Fruit fly (Drosophila melanogaster) whole organism, pupa: ENCODE results near the gene CG1695.

Experiments used
- CG10348 ChIP-seq: fragments of 200-800 bp; sonication (Bioruptor generic); IDR thresholded peaks from 2 replicates; pipeline ENCODE4 v1.3.6; 2022; ENCODE audit warnings: missing biosample characterization, missing genetic modification characterization
- CG12605 ChIP-seq: fragments of 200-800 bp; sonication (Bioruptor generic); IDR thresholded peaks from 2 replicates; pipeline ENCODE4 v1.3.6; 2022; ENCODE audit warnings: missing biosample characterization, missing genetic modification characterization
- CG13204 ChIP-seq: fragments of 200-800 bp; sonication (Bioruptor generic); optimal IDR thresholded peaks from 2 replicates; lab custom pipeline; 2018; ENCODE audit warnings: missing biosample characterization, mild to moderate bottlenecking, missing genetic modification characterization, moderate library complexity
- CG17806 ChIP-seq: fragments of 200-800 bp; sonication (Bioruptor generic); optimal IDR thresholded peaks from 2 replicates; lab custom pipeline; 2018; ENCODE audit warnings: missing biosample characterization, mild to moderate bottlenecking, missing genetic modification characterization, moderate library complexity
- CG34367 ChIP-seq: fragments of 200-800 bp; sonication (Bioruptor generic); optimal IDR thresholded peaks from 2 replicates; lab custom pipeline; 2018; ENCODE audit warnings: missing biosample characterization, mild to moderate bottlenecking, missing genetic modification characterization
- CG4496 ChIP-seq: fragments of 200-800 bp; sonication (Bioruptor generic); IDR thresholded peaks from 3 replicates; pipeline ENCODE4 v1.3.6; 2022; ENCODE audit warnings: missing biosample characterization, missing genetic modification characterization
- CG8301 ChIP-seq: fragments of 200-800 bp; sonication (Bioruptor generic); optimal IDR thresholded peaks from 2 replicates; lab custom pipeline; 2018; ENCODE audit warnings: missing biosample characterization, mild to moderate bottlenecking, missing genetic modification characterization
- D1 ChIP-seq: fragments of 200-800 bp; sonication (Bioruptor generic); optimal IDR thresholded peaks from 2 replicates; lab custom pipeline; 2018; ENCODE audit warnings: missing biosample characterization, mild to moderate bottlenecking, missing genetic modification characterization, moderate library complexity
- EcR ChIP-seq: fragments of 200-800 bp; sonication (Bioruptor generic); optimal IDR thresholded peaks from 3 replicates; lab custom pipeline; 2019; ENCODE audit warnings: missing biosample characterization, missing genetic modification characterization, mild to moderate bottlenecking, moderate library complexity, missing genetic modification reagents
- Pif1A ChIP-seq: fragments of 200-800 bp; sonication (Bioruptor generic); optimal IDR thresholded peaks from 3 replicates; lab custom pipeline; 2016; ENCODE audit warnings: missing biosample characterization, missing genetic modification characterization
- Pif1B ChIP-seq: fragments of 200-800 bp; sonication (Bioruptor generic); optimal IDR thresholded peaks from 3 replicates; lab custom pipeline; 2016; ENCODE audit warnings: missing biosample characterization, missing genetic modification characterization
- Snoo ChIP-seq: fragments of 200-800 bp; sonication (Bioruptor generic); optimal IDR thresholded peaks from 3 replicates; lab custom pipeline; 2017; ENCODE audit warnings: missing biosample characterization, mild to moderate bottlenecking, missing genetic modification characterization, inconsistent platforms
- rn ChIP-seq: fragments of 200-800 bp; sonication (Bioruptor generic); IDR thresholded peaks from 2 replicates; pipeline ENCODE4 v1.3.6; 2022; ENCODE audit warnings: missing biosample characterization, missing genetic modification characterization

DNA sequence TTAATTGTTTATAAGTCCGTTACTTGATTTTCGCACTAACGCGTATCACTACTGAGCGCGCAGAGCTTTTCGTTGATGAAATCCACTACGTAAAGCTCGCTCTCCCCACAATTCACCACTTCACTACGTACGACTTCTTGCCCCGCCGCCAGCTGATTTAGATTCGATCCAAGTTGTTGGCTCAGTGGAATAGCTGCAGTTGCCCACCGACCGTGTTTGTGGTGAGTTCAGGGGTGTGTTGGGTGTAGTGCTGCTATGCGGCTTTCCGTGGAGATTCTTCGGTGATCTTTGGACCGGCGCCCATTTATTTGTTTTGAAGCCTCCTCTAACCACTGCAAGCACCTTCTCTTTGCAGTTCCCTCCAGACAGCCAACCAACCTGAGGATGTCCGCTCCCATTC is 34.4 kb downstream of the CG1695 start:
- TF ChIP-seq Pif1A (GFP tag; lab: Kevin White, UChicago) (no peak), CG34367 (tag; lab: Kevin White, UChicago) (peak; percentile 42), CG4496 (GFP tag; lab: Robert Waterston, UW) (peak; percentile 84), EcR (GFP tag; lab: Kevin White, UChicago) (peak; percentile 9), Pif1B (GFP tag; lab: Kevin White, UChicago) (peak; percentile 52), Snoo (tag; lab: Kevin White, UChicago) (no peak), D1 (no peak), CG13204 (GFP tag; lab: Kevin White, UChicago) (no peak), rn (GFP tag; lab: Robert Waterston, UW) (no peak), CG8301 (tag; lab: Kevin White, UChicago) (peak; percentile 50), CG12605 (GFP tag; lab: Robert Waterston, UW) (peak; percentile 77), CG17806 (tag; lab: Kevin White, UChicago) (peak; percentile 10), CG10348 (GFP tag; lab: Robert Waterston, UW) (no peak)
